Fruit fly (Drosophila melanogaster): ENCODE results near the gene CG2217.

dm6 chr3R:30472331-30472730, 49.6 kb upstream of the CG2217 start:
- no peak for TF ChIP-seq tj (GFP tag; optimal IDR thresholded peaks at IDR 0.05)
- no peak for TF ChIP-seq kay (GFP tag; ENCODE audit: borderline replicate concordance)
- TF ChIP-seq ovo (GFP tag; optimal IDR thresholded peaks at IDR 0.05), result no peak
- no peak for TF ChIP-seq CG14711 (tag; optimal IDR thresholded peaks at IDR 0.05)
- no peak for TF ChIP-seq CG12768 (GFP tag; optimal IDR thresholded peaks at IDR 0.05)
- no peak for TF ChIP-seq Hr96 (GFP tag; optimal IDR thresholded peaks at IDR 0.05)
- no peak for TF ChIP-seq Mnt (GFP tag; optimal IDR thresholded peaks at IDR 0.05)
- TF ChIP-seq cnc (optimal IDR thresholded peaks at IDR 0.05), result no peak
- TF ChIP-seq bab1 (GFP tag; optimal IDR thresholded peaks at IDR 0.05), result no peak
- TF ChIP-seq CG11617 (GFP tag; optimal IDR thresholded peaks at IDR 0.05), result no peak
- no peak for TF ChIP-seq CG33017 (tag; optimal IDR thresholded peaks at IDR 0.05)
- no peak for TF ChIP-seq CG5204 (GFP tag; optimal IDR thresholded peaks at IDR 0.05)
- TF ChIP-seq pad (GFP tag; optimal IDR thresholded peaks at IDR 0.05), result no peak
